Comparison of ENCODE assay signal across 2 worm cellular contexts in the genomic region with DNA sequence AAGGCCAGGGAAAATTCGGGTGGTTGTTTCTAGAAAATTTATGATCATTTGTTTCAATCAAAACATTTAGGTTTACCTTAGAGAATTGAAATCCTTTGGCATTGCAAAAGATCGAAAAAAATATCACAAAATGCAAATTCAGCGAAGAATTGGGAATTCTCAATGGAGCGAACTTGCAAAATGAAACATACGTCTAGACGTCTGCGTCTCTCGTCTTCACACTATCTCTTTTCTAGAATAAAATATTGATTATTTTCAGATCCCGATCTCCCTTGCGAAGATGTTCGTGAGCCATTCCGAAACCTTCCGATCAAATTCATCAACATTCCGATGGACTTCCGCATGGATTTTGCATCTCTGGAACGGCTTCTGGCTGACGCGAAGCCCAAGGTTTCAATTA.
TF ChIP-seq lines count a peak whose summit lies in the region.

Gene ets-6 (minus strand): TSS at position 169 of the 400 bp plus-strand sequence.

TF ChIP-seq in whole organism, L1 larva, 84 proteins besides CTCF, POLR2A, EP300 and RAD21 (continued from another document):
- TF ChIP-seq blmp-1 (tag; optimal IDR thresholded peaks at IDR 0.05; lab: Kevin White, UChicago): peak; percentile 20
- no peak for TF ChIP-seq C34B4.2 (tag; optimal IDR thresholded peaks at IDR 0.05; lab: Kevin White, UChicago)
- TF ChIP-seq fkh-10 (GFP tag; optimal IDR thresholded peaks at IDR 0.05; lab: Kevin White, UChicago): no peak
- TF ChIP-seq skn-1 (tag; optimal IDR thresholded peaks at IDR 0.05; lab: Kevin White, UChicago): peak; percentile 25
- TF ChIP-seq nhr-77 (tag; optimal IDR thresholded peaks at IDR 0.05; lab: Kevin White, UChicago): peak; percentile 60
- peak; percentile 2 for TF ChIP-seq lin-15B (tag; optimal IDR thresholded peaks at IDR 0.05; lab: Kevin White, UChicago)
- TF ChIP-seq nhr-20 (tag; optimal IDR thresholded peaks at IDR 0.05; lab: Kevin White, UChicago): peak; percentile 65
- no peak for TF ChIP-seq grh-1 (GFP tag; IDR thresholded peaks at IDR 0.05; lab: Robert Waterston, UW)
- no peak for TF ChIP-seq efl-3 (GFP tag; optimal IDR thresholded peaks at IDR 0.05; lab: Kevin White, UChicago)
- TF ChIP-seq isw-1 (GFP tag; IDR thresholded peaks at IDR 0.05; lab: Robert Waterston, UW): no peak
- TF ChIP-seq lin-39 (tag; optimal IDR thresholded peaks at IDR 0.05; lab: Kevin White, UChicago): peak; percentile 25
- no peak for TF ChIP-seq vab-15 (tag; optimal IDR thresholded peaks at IDR 0.05; lab: Kevin White, UChicago)
- no peak for TF ChIP-seq ama-1 (optimal IDR thresholded peaks at IDR 0.05; lab: Kevin White, UChicago)
- no peak for TF ChIP-seq aha-1 (tag; optimal IDR thresholded peaks at IDR 0.05; lab: Kevin White, UChicago)
TF ChIP-seq in whole organism, L1 larva: peak in this region for 29.

TF ChIP-seq in whole organism, L4 larva, 104 proteins besides CTCF, POLR2A, EP300 and RAD21 (continued from another document):
- no peak for TF ChIP-seq cey-2 (tag; optimal IDR thresholded peaks at IDR 0.05; lab: Kevin White, UChicago; ENCODE audit: borderline replicate concordance, insufficient read depth)
- TF ChIP-seq ceh-20 (GFP tag; IDR thresholded peaks at IDR 0.05; lab: Robert Waterston, UW): no peak
- TF ChIP-seq nhr-41 (GFP tag; IDR thresholded peaks at IDR 0.05; lab: Robert Waterston, UW): no peak
- TF ChIP-seq T20F7.1 (GFP tag; optimal IDR thresholded peaks at IDR 0.05; lab: Kevin White, UChicago): no peak
- TF ChIP-seq ztf-7 (tag; optimal IDR thresholded peaks at IDR 0.05; lab: Kevin White, UChicago): no peak
- TF ChIP-seq hlh-11 (tag; optimal IDR thresholded peaks at IDR 0.05; lab: Kevin White, UChicago): no peak
- no peak for TF ChIP-seq php-3 (GFP tag; IDR thresholded peaks at IDR 0.05; lab: Robert Waterston, UW)
- TF ChIP-seq fos-1 (tag; optimal IDR thresholded peaks at IDR 0.05; lab: Kevin White, UChicago): no peak
- no peak for TF ChIP-seq ztf-11 (tag; optimal IDR thresholded peaks at IDR 0.05; lab: Kevin White, UChicago)
- no peak for TF ChIP-seq nhr-25 (tag; optimal IDR thresholded peaks at IDR 0.05; lab: Kevin White, UChicago; ENCODE audit: borderline replicate concordance, insufficient read depth)
TF ChIP-seq in whole organism, L4 larva: peak in this region for 11.
